Worm (Caenorhabditis elegans): Measurements from ENCODE around the gene F15B9.10.

The F15B9.10 gene

DNA sequence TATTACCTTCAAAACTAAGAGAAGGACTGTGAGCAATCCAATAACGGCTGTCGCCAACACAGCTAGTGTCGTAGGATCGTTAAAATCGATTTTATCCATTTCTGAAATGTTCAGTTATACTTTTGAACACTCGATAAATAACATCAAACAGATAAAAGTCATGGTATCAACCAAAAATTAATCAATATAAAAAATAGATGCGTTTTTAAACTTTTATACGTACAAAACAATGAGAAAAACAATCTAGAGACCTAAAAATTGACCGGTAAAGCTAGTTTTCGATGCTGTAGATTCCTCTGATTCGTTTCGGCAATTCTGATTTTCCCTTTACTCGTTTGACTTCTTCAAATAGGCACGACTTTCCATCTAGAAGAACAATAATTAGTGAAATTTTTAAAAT, 41.6 kb downstream of the F15B9.10 start, which contains the start of gene R186.3:
TSS of gene R186.3 (minus strand) at position 101 of the 400 bp plus-strand sequence.
- TF ChIP-seq dao-5 (tag; optimal IDR thresholded peaks at IDR 0.05) = no peak

DNA sequence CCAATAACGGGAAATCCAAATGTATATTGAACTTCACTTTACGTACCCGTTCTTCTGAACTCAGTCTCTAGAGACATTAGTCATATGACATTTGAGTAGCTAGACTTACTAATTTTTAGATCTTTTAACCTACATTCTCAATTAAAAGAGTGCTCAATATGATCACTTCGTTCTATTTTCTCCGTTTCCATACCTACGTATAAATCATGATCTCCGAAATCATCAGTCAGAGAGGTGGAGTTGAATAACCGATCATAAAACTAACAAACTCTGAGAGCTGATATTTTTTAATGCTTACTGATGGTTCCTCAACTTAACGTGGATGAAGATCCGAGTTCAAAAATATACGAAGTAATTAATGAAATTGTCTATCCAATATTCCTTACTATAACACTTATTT, 44.6 kb downstream of the F15B9.10 start, which contains the start of gene srd-35:
TSS of gene srd-35 (plus strand) at position 301 of the 400 bp plus-strand sequence.
- no peak for TF ChIP-seq him-1 (tag; optimal IDR thresholded peaks at IDR 0.05)
- TF ChIP-seq W03F9.2 (tag; optimal IDR thresholded peaks at IDR 0.05) = no peak
- no peak for TF ChIP-seq dao-5 (tag; optimal IDR thresholded peaks at IDR 0.05)

DNA sequence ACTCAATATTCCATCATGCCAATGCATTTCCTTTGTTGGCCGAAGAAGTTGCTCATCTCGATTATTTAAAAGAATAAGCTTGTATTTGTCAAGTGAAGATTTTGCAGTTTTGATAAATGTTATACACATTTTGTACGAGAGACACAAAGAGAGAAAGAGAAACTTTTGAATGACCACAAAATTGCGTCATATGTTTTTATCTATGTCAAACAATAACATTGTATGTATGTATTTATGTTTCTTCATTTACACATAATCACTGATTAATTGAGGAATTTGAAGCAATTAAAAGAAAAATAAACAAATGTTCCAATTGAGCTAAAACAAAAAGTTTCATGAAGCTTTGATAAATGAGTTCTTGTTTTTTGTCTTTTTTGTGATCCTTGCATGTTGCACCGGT, 45.5 kb downstream of the F15B9.10 start, which contains the start of gene hrg-9:
TSS of gene hrg-9 (minus strand) at position 152 of the 400 bp plus-strand sequence.
- TF ChIP-seq W03F9.2 (tag; optimal IDR thresholded peaks at IDR 0.05) = no peak
- TF ChIP-seq him-1 (tag; optimal IDR thresholded peaks at IDR 0.05) = no peak
- TF ChIP-seq dao-5 (tag; optimal IDR thresholded peaks at IDR 0.05) = no peak

DNA sequence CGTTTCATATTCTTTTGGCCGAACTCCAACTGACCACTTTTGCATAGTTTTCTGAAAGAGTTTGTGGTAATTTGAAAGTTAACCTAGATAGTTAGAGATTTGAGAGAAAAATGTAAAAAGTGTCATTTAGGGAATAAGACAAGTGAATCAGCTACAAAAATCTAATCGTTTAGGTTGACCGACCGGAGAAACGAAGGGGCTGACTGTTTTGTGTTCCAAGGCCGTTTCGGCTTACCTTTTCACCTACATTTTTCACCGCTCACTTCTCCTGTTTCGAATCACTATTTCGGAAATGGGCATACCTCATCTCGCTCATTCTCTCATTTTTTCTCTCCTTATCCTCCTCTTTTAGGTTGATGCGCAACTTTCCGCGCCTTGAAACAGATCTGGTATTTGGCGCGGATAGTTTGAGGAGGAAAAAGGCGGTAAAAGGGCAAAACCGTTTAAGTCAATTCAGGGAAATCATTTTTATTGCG, 47.6 kb downstream of the F15B9.10 start, which contains the start of gene mpst-7:
TSS of gene mpst-7 (minus strand) at position 51 of the 476 bp plus-strand sequence.
- TF ChIP-seq him-1 (tag; optimal IDR thresholded peaks at IDR 0.05) (no peak), W03F9.2 (tag; optimal IDR thresholded peaks at IDR 0.05) (no peak), dao-5 (tag; optimal IDR thresholded peaks at IDR 0.05) (no peak)
